Fruit fly (Drosophila melanogaster) whole organism, prepupa: ENCODE measurements around the gene CG3764.

ENCODE experiments used
- CG1621 ChIP-seq: fragments of 200-800 bp; sonication (Bioruptor generic); optimal IDR thresholded peaks from 3 replicates; lab custom pipeline; 2018; ENCODE audit warnings: missing biosample characterization, mild to moderate bottlenecking, missing genetic modification characterization
- CG16779 ChIP-seq: fragments of 200-800 bp; sonication (Bioruptor generic); optimal IDR thresholded peaks from 3 replicates; lab custom pipeline; 2017; ENCODE audit warnings: missing biosample characterization, mild to moderate bottlenecking, missing genetic modification characterization
- CG32006 ChIP-seq: fragments of 200-800 bp; sonication (Bioruptor generic); optimal IDR thresholded peaks from 3 replicates; lab custom pipeline; 2017; ENCODE audit warnings: missing biosample characterization, mild to moderate bottlenecking, missing genetic modification characterization
- CG6163 ChIP-seq: fragments of 200-800 bp; sonication (Bioruptor generic); IDR thresholded peaks from 3 replicates; pipeline ENCODE4 v1.3.6; 2022; ENCODE audit warnings: missing biosample characterization, missing genetic modification characterization
- CG8632 ChIP-seq: fragments of 200-800 bp; sonication (Bioruptor generic); optimal IDR thresholded peaks from 3 replicates; lab custom pipeline; 2016; ENCODE audit warnings: missing biosample characterization, missing genetic modification characterization
- Sox15 ChIP-seq: fragments of 200-800 bp; sonication (Bioruptor generic); optimal IDR thresholded peaks from 3 replicates; lab custom pipeline; 2016; ENCODE audit warnings: missing biosample characterization, missing genetic modification characterization

- TF ChIP-seq CG8632 (no peak), CG32006 (no peak), Sox15 (GFP tag; lab: Kevin White, UChicago) (no peak), CG16779 (tag; lab: Kevin White, UChicago) (no peak), CG1621 (tag; lab: Kevin White, UChicago) (no peak), CG6163 (GFP tag; lab: Robert Waterston, UW) (no peak)
Observed at dm6 chr3L:17031971-17032370, 19.6 kb upstream of the CG3764 start, which contains the start of gene Ilp8.
